Fruit fly (Drosophila melanogaster) whole organism, embryonic: ENCODE data around the gene ninaE.

Source experiments
- Antp ChIP-seq: fragments of 200-800 bp; sonication (Bioruptor generic); optimal IDR thresholded peaks from 3 replicates; lab custom pipeline; 2016; ENCODE audit warnings: missing biosample characterization, missing genetic modification characterization
- BEAF-32 ChIP-seq: fragments of 200-800 bp; sonication (Bioruptor generic); optimal IDR thresholded peaks from 3 replicates; lab custom pipeline; 2017; ENCODE audit warnings: missing biosample characterization, missing genetic modification characterization, mild to moderate bottlenecking, moderate library complexity, missing genetic modification reagents
- CG10366 ChIP-seq: fragments of 200-800 bp; sonication (Bioruptor generic); IDR thresholded peaks from 2 replicates; pipeline ENCODE4 v1.3.6; 2022; ENCODE audit warnings: missing biosample characterization, missing genetic modification characterization
- CG10979 ChIP-seq: fragments of 200-800 bp; sonication (Bioruptor generic); optimal IDR thresholded peaks from 2 replicates; lab custom pipeline; 2018; ENCODE audit warnings: missing biosample characterization, mild to moderate bottlenecking, missing genetic modification characterization, moderate library complexity
- CG15073 ChIP-seq: fragments of 200-800 bp; sonication (Bioruptor generic); optimal IDR thresholded peaks from 2 replicates; lab custom pipeline; 2016; ENCODE audit warnings: missing biosample characterization, missing genetic modification characterization
- CG1529 ChIP-seq: fragments of 200-800 bp; sonication (Bioruptor generic); optimal IDR thresholded peaks from 3 replicates; lab custom pipeline; 2018; ENCODE audit warnings: missing biosample characterization, missing genetic modification characterization
- CG15514 ChIP-seq: fragments of 200-800 bp; sonication (Bioruptor generic); optimal IDR thresholded peaks from 3 replicates; lab custom pipeline; 2017; ENCODE audit warnings: missing biosample characterization, missing genetic modification characterization, mild to moderate bottlenecking, moderate library complexity, missing genetic modification reagents
- CG1602 ChIP-seq: fragments of 200-800 bp; sonication (Bioruptor generic); optimal IDR thresholded peaks from 3 replicates; lab custom pipeline; 2016; ENCODE audit warnings: missing biosample characterization, missing genetic modification characterization
- CG16813 ChIP-seq: fragments of 200-800 bp; sonication (Bioruptor generic); IDR thresholded peaks from 3 replicates; pipeline ENCODE4 v1.3.6; 2022; ENCODE audit warnings: missing biosample characterization, missing genetic modification characterization; ENCODE audit not compliant: partially characterized antibody
- CG16815 ChIP-seq: fragments of 200-800 bp; sonication (Bioruptor generic); optimal IDR thresholded peaks from 3 replicates; lab custom pipeline; 2017; ENCODE audit warnings: missing biosample characterization, mild to moderate bottlenecking, missing genetic modification characterization
- CG17359 ChIP-seq: fragments of 200-800 bp; sonication (Bioruptor generic); optimal IDR thresholded peaks from 3 replicates; lab custom pipeline; 2018; ENCODE audit warnings: missing biosample characterization, mild to moderate bottlenecking, missing genetic modification characterization, moderate library complexity
- CG1832 ChIP-seq: fragments of 200-800 bp; sonication (Bioruptor generic); optimal IDR thresholded peaks from 2 replicates; lab custom pipeline; 2017; ENCODE audit warnings: missing biosample characterization, mild to moderate bottlenecking, missing genetic modification characterization, inconsistent platforms
- CG2678 ChIP-seq: fragments of 200-800 bp; sonication (Bioruptor generic); optimal IDR thresholded peaks from 3 replicates; lab custom pipeline; 2019; ENCODE audit warnings: missing biosample characterization, mild to moderate bottlenecking, missing genetic modification characterization, moderate library complexity
- CG2889 ChIP-seq: fragments of 200-800 bp; sonication (Bioruptor generic); IDR thresholded peaks from 3 replicates; pipeline ENCODE4 v1.3.6; 2022; ENCODE audit warnings: missing biosample characterization, missing genetic modification characterization
- CG30431 ChIP-seq: fragments of 200-800 bp; sonication (Bioruptor generic); optimal IDR thresholded peaks from 2 replicates; lab custom pipeline; 2017; ENCODE audit warnings: missing biosample characterization, missing genetic modification characterization
- CG31365 ChIP-seq: fragments of 200-800 bp; sonication (Bioruptor generic); optimal IDR thresholded peaks from 2 replicates; lab custom pipeline; 2018; ENCODE audit warnings: missing biosample characterization, mild to moderate bottlenecking, missing genetic modification characterization
- CG33557 ChIP-seq: fragments of 200-800 bp; sonication (Bioruptor generic); optimal IDR thresholded peaks from 2 replicates; lab custom pipeline; 2019; ENCODE audit warnings: missing biosample characterization, mild to moderate bottlenecking, missing genetic modification characterization, moderate library complexity
- CG34224 ChIP-seq: fragments of 200-800 bp; sonication (Bioruptor generic); IDR thresholded peaks from 3 replicates; pipeline ENCODE4 v1.3.6; 2022; ENCODE audit warnings: missing biosample characterization, missing genetic modification characterization; ENCODE audit not compliant: partially characterized antibody
- CG6654 ChIP-seq: fragments of 200-800 bp; sonication (Bioruptor generic); optimal IDR thresholded peaks from 2 replicates; lab custom pipeline; 2017; ENCODE audit warnings: missing biosample characterization, mild to moderate bottlenecking, missing genetic modification characterization
- CHES-1-like ChIP-seq: fragments of 200-800 bp; sonication (Bioruptor generic); optimal IDR thresholded peaks from 2 replicates; lab custom pipeline; 2016; ENCODE audit warnings: missing biosample characterization, missing genetic modification characterization
- Camta ChIP-seq: fragments of 200-800 bp; sonication (Bioruptor generic); optimal IDR thresholded peaks from 2 replicates; lab custom pipeline; 2016; ENCODE audit warnings: missing biosample characterization, missing genetic modification characterization
- GATAe ChIP-seq: fragments of 200-800 bp; sonication (Bioruptor generic); conservative IDR thresholded peaks from 2 replicates; pipeline ENCODE4 v1.3.6; 2022; ENCODE audit warnings: missing biosample characterization, missing genetic modification characterization
- HLH4C ChIP-seq: fragments of 200-800 bp; sonication (Bioruptor generic); IDR thresholded peaks from 3 replicates; pipeline ENCODE4 v1.3.6; 2022; ENCODE audit warnings: missing biosample characterization, missing genetic modification characterization; ENCODE audit not compliant: partially characterized antibody
- Hr51 ChIP-seq, 2 experiments: fragments of 200-800 bp; sonication (Bioruptor generic); optimal IDR thresholded peaks; 2 replicates in 1 of 2; 3 replicates in 1 of 2; lab custom pipeline; 2016 to 2018; ENCODE audit warnings: missing biosample characterization in 2 of 2, missing genetic modification characterization in 2 of 2, mild to moderate bottlenecking in 1 of 2, moderate library complexity in 1 of 2
- Kr ChIP-seq: fragments of 200-800 bp; sonication (Bioruptor generic); optimal IDR thresholded peaks from 2 replicates; lab custom pipeline; 2017; ENCODE audit warnings: missing biosample characterization, mild to moderate bottlenecking, missing genetic modification characterization
- MBD-R2 ChIP-seq: fragments of 200-800 bp; sonication (Bioruptor generic); IDR thresholded peaks from 2 replicates; pipeline ENCODE4 v1.3.6; 2022; ENCODE audit warnings: missing biosample characterization, missing genetic modification characterization
- Oli ChIP-seq: fragments of 200-800 bp; sonication (Bioruptor generic); optimal IDR thresholded peaks from 2 replicates; lab custom pipeline; 2018; ENCODE audit warnings: missing biosample characterization, mild to moderate bottlenecking, missing genetic modification characterization, moderate library complexity
- PHDP ChIP-seq: fragments of 200-800 bp; sonication (Bioruptor generic); optimal IDR thresholded peaks from 3 replicates; lab custom pipeline; 2018; ENCODE audit warnings: missing biosample characterization, mild to moderate bottlenecking, missing genetic modification characterization, moderate library complexity
- Side ChIP-seq: fragments of 200-800 bp; sonication (Bioruptor generic); optimal IDR thresholded peaks from 2 replicates; lab custom pipeline; 2016; ENCODE audit warnings: missing biosample characterization, missing genetic modification characterization
- Sin3A ChIP-seq: fragments of >200 bp; optimal IDR thresholded peaks from 2 replicates; lab custom pipeline; 2018
- Six4 ChIP-seq: fragments of 200-800 bp; sonication (Bioruptor generic); optimal IDR thresholded peaks from 2 replicates; lab custom pipeline; 2016; ENCODE audit warnings: missing biosample characterization, missing genetic modification characterization
- Spps ChIP-seq: fragments of 200-800 bp; sonication (Bioruptor generic); optimal IDR thresholded peaks from 2 replicates; lab custom pipeline; 2018; ENCODE audit warnings: missing biosample characterization, mild to moderate bottlenecking, missing genetic modification characterization
- Tbp ChIP-seq: fragments of >200 bp; optimal IDR thresholded peaks from 2 replicates; lab custom pipeline; 2018; ENCODE audit warnings: missing biosample characterization, missing genetic modification characterization
- Usf ChIP-seq: fragments of 200-800 bp; sonication (Bioruptor generic); optimal IDR thresholded peaks from 2 replicates; lab custom pipeline; 2017; ENCODE audit warnings: missing genotype, missing biosample characterization, missing genetic modification characterization
- YL-1 ChIP-seq: fragments of 200-800 bp; sonication (Bioruptor generic); optimal IDR thresholded peaks from 3 replicates; lab custom pipeline; 2017; ENCODE audit warnings: missing biosample characterization, mild to moderate bottlenecking, missing genetic modification characterization
- az2 ChIP-seq: fragments of 200-800 bp; sonication (Bioruptor generic); optimal IDR thresholded peaks from 3 replicates; lab custom pipeline; 2016; ENCODE audit warnings: missing biosample characterization, missing genetic modification characterization
- dm ChIP-seq: fragments of 200-800 bp; sonication (Bioruptor generic); optimal IDR thresholded peaks from 3 replicates; lab custom pipeline; 2016; ENCODE audit warnings: missing biosample characterization, missing genetic modification characterization
- kah ChIP-seq: fragments of 200-800 bp; sonication (Bioruptor generic); optimal IDR thresholded peaks from 2 replicates; lab custom pipeline; 2018; ENCODE audit warnings: missing biosample characterization, mild to moderate bottlenecking, missing genetic modification characterization
- lola ChIP-seq, 3 experiments: fragments of >200 bp in 2 of 3; fragments of 200-800 bp in 1 of 3; sonication (Bioruptor generic) in 1 of 3; optimal IDR thresholded peaks; 2 replicates each; lab custom pipeline; 2017 to 2019; ENCODE audit warnings: missing biosample characterization in 3 of 3, missing genetic modification characterization in 3 of 3, mild to moderate bottlenecking in 1 of 3, moderate library complexity in 1 of 3
- luna ChIP-seq: fragments of 200-800 bp; sonication (Bioruptor generic); optimal IDR thresholded peaks from 2 replicates; lab custom pipeline; 2016; ENCODE audit warnings: missing biosample characterization, missing genetic modification characterization
- pita ChIP-seq: fragments of 200-800 bp; sonication (Bioruptor generic); optimal IDR thresholded peaks from 2 replicates; lab custom pipeline; 2017; ENCODE audit warnings: missing biosample characterization, mild to moderate bottlenecking, missing genetic modification characterization
- ro ChIP-seq: fragments of 200-800 bp; sonication (Bioruptor generic); IDR thresholded peaks from 2 replicates; pipeline ENCODE4 v1.3.6; 2022; ENCODE audit warnings: missing biosample characterization, missing genetic modification characterization
- tap ChIP-seq: fragments of 200-800 bp; optimal IDR thresholded peaks from 3 replicates; lab custom pipeline; 2019; ENCODE audit warnings: missing biosample characterization, mild to moderate bottlenecking, missing genetic modification characterization, moderate library complexity
- tna ChIP-seq: fragments of 200-800 bp; sonication (Bioruptor generic); IDR thresholded peaks from 2 replicates; pipeline ENCODE4 v1.3.6; 2022; ENCODE audit warnings: missing biosample characterization, missing genetic modification characterization; ENCODE audit not compliant: partially characterized antibody
- tx ChIP-seq: fragments of 200-800 bp; sonication (Bioruptor generic); optimal IDR thresholded peaks from 2 replicates; lab custom pipeline; 2016; ENCODE audit warnings: missing biosample characterization, missing genetic modification characterization
- vnd ChIP-seq: fragments of 200-800 bp; sonication (Bioruptor generic); IDR thresholded peaks from 3 replicates; pipeline ENCODE4 v1.3.6; 2022; ENCODE audit warnings: missing biosample characterization, missing genetic modification characterization; ENCODE audit not compliant: partially characterized antibody
- wor ChIP-seq: fragments of 200-800 bp; sonication (Bioruptor generic); IDR thresholded peaks from 2 replicates; pipeline ENCODE4 v1.3.6; 2022; ENCODE audit warnings: missing biosample characterization, missing genetic modification characterization
- z ChIP-seq: fragments of 200-800 bp; sonication (Bioruptor generic); IDR thresholded peaks from 3 replicates; pipeline ENCODE4 v1.3.6; 2022; ENCODE audit warnings: missing biosample characterization, missing genetic modification characterization

The ninaE gene

DNA sequence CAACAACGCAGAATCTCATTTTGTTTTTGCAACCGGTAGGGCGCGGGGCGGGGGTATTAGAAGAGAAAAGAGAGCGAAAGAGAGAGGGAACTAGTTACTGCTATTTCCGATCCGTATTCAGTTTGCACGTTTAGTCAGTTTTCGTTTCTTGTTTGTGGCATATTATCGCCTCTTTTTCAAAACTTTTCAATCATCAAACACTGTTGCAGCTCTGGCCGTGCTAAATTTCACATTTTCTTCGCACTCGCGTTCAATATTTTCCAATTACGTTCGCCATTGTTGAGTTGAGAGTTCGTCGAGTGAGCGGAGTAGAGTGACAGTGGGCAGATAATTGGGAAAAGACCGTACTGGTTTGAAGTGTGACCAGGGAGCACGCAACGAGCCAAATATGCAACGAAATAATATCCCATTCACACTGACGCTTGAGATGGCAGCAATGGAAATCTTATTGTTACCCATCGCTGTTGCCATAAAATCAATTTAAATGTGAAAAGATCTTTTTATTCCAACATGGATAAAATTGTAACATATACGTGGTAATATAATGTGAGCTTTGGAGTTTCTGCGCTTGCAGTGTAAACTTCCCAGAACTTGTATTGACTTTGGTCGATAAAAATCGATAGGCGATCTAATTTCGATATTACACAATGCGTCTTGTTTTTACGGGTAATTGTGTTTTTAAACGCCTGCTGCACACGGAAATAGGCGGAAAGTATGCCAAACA is 26.8 kb downstream of the ninaE start, which contains the start of the genes Ire1 and Mrm2 (continued):
- TF ChIP-seq pita (GFP tag; lab: Kevin White, UChicago) (no peak), CG15514 (GFP tag; lab: Kevin White, UChicago) (peak; percentile 88), CG16815 (GFP tag; lab: Kevin White, UChicago) (peak; percentile 80), Oli (tag; lab: Kevin White, UChicago) (peak; percentile 63), CG10979 (tag; lab: Kevin White, UChicago) (peak; percentile 72), Sin3A (lab: Kevin White, UChicago) (peak; percentile 97), kah (peak; percentile 38), Spps (tag; lab: Kevin White, UChicago) (peak; percentile 21), Hr51 (GFP tag; optimal IDR thresholded peaks at IDR 0.05; lab: Kevin White, UChicago) (peak; percentile 72 to 78), CG1602 (GFP tag; lab: Kevin White, UChicago) (peak; percentile 81), CG15073 (GFP tag; lab: Kevin White, UChicago) (no peak), CG2889 (GFP tag; lab: Robert Waterston, UW) (peak; percentile 75; the same call in 2 of the 3 replicates), MBD-R2 (GFP tag; lab: Robert Waterston, UW) (peak; percentile 82), CG30431 (GFP tag; lab: Kevin White, UChicago) (peak; percentile 73), az2 (peak; percentile 80), Antp (GFP tag; lab: Kevin White, UChicago) (peak; percentile 90), z (GFP tag; lab: Robert Waterston, UW) (0 out of 3 replicates have a peak, but pooled peaks have one; percentile 26), CG16813 (GFP tag; lab: Robert Waterston, UW) (peak; percentile 72), CG6654 (peak; percentile 8), CG33557 (GFP tag; lab: Kevin White, UChicago) (peak; percentile 66), Six4 (peak; percentile 56), tap (no peak), CG2678 (tag; lab: Kevin White, UChicago) (peak; percentile 76), lola (GFP tag; optimal IDR thresholded peaks at IDR 0.05; lab: Kevin White, UChicago) (peak in 2 of 3 experiments; percentile 79 to 100), Usf (peak; percentile 53), CG17359 (peak; percentile 71), luna (GFP tag; lab: Kevin White, UChicago) (peak; percentile 65), GATAe (GFP tag; lab: Robert Waterston, UW) (peak; percentile 39; the same call in 1 of the 2 replicates), tna (GFP tag; lab: Robert Waterston, UW) (no peak; the same call in 1 of the 2 replicates), Tbp (no peak), CG1529 (no peak), BEAF-32 (GFP tag; lab: Kevin White, UChicago) (peak; percentile 89), dm (peak; percentile 90), CG31365 (no peak), CG10366 (GFP tag; lab: Robert Waterston, UW) (peak; percentile 76), CG34224 (peak; percentile 79), Side (GFP tag; lab: Kevin White, UChicago) (peak; percentile 82), Kr (GFP tag; lab: Kevin White, UChicago) (peak; percentile 1), HLH4C (GFP tag; lab: Robert Waterston, UW) (peak; percentile 74), vnd (peak; percentile 62; the same call in 2 of the 3 replicates), CHES-1-like (GFP tag; lab: Kevin White, UChicago) (peak; percentile 93), wor (GFP tag; lab: Robert Waterston, UW) (peak; percentile 61), ro (GFP tag; lab: Robert Waterston, UW) (no peak), PHDP (peak; percentile 74), YL-1 (peak; percentile 76), tx (GFP tag; lab: Kevin White, UChicago) (peak; percentile 91), Camta (GFP tag; lab: Kevin White, UChicago) (peak; percentile 86), CG1832 (no peak)
